Worm (Caenorhabditis elegans) whole organism, L4 larva: ENCODE results near the gene C25E10.10.

ENCODE experiments used
- D1046.2 ChIP-seq: fragments of 200-800 bp; sonication (Bioruptor generic); IDR thresholded peaks from 2 replicates; pipeline ENCODE4 v1.3.6; 2022; ENCODE audit warnings: missing genetic modification characterization, missing compliant biosample characterization
- F10B5.3 ChIP-seq: sonication (generic microtip); optimal IDR thresholded peaks from 2 replicates; lab custom pipeline; 2016; ENCODE audit warnings: mild to moderate bottlenecking, missing genetic modification characterization, missing compliant biosample characterization
- F49E8.2 ChIP-seq: sonication (generic microtip); optimal IDR thresholded peaks from 2 replicates; lab custom pipeline; 2016; ENCODE audit warnings: missing compliant biosample characterization, mild to moderate bottlenecking, missing genetic modification characterization, borderline replicate concordance
- Y105C5A.15 ChIP-seq: fragments of 200-800 bp; sonication (Bioruptor generic); IDR thresholded peaks from 2 replicates; pipeline ENCODE4 v1.3.6; 2022; ENCODE audit warnings: missing genetic modification characterization, missing compliant biosample characterization
- Y48G9A.11 ChIP-seq: fragments of 200-800 bp; sonication (Bioruptor generic); IDR thresholded peaks from 2 replicates; pipeline ENCODE4 v1.3.6; 2022; ENCODE audit warnings: missing genetic modification reagents, missing genetic modification characterization, missing compliant biosample characterization
- Y75B8A.6 ChIP-seq: fragments of 200-800 bp; sonication (Bioruptor generic); IDR thresholded peaks from 2 replicates; pipeline ENCODE4 v1.3.6; 2022; ENCODE audit warnings: missing genetic modification reagents, missing genetic modification characterization, missing compliant biosample characterization
- aha-1 ChIP-seq: fragments of 150-350 bp; peaks from one replicate; lab custom pipeline; 2014; ENCODE audit warnings: missing biosample characterization, missing genetic modification characterization
- ama-1 ChIP-seq: fragments of 150-350 bp; optimal IDR thresholded peaks from 2 replicates; lab custom pipeline; 2014; ENCODE audit warnings: inconsistent platforms, mixed read lengths
- arid-1 ChIP-seq: fragments of 200-800 bp; sonication (Bioruptor generic); conservative IDR thresholded peaks from 2 replicates; pipeline ENCODE4 v1.3.6; 2022; ENCODE audit warnings: missing genetic modification reagents, missing genetic modification characterization, missing compliant biosample characterization
- ceh-20 ChIP-seq: fragments of 200-800 bp; sonication (Bioruptor generic); IDR thresholded peaks from 2 replicates; pipeline ENCODE4 v1.3.6; 2022; ENCODE audit warnings: missing genetic modification reagents, missing genetic modification characterization, missing compliant biosample characterization
- ceh-28 ChIP-seq: fragments of 150-350 bp; optimal IDR thresholded peaks from 2 replicates; lab custom pipeline; 2014; ENCODE audit warnings: missing biosample characterization, missing genetic modification reagents, missing genetic modification characterization
- cey-2 ChIP-seq: sonication (generic microtip); optimal IDR thresholded peaks from 3 replicates; lab custom pipeline; 2017; ENCODE audit warnings: missing genetic modification characterization, mild to moderate bottlenecking, missing compliant biosample characterization, antibody characterized with exemption, borderline replicate concordance; ENCODE audit not compliant: insufficient read depth
- ctbp-1 ChIP-seq: fragments of 200-800 bp; sonication (Bioruptor generic); IDR thresholded peaks from 2 replicates; pipeline ENCODE4 v1.3.6; 2022; ENCODE audit warnings: missing genetic modification reagents, missing genetic modification characterization, missing compliant biosample characterization
- daf-12 ChIP-seq: fragments of 150-350 bp; optimal IDR thresholded peaks from 2 replicates; lab custom pipeline; 2014; ENCODE audit warnings: missing biosample characterization, missing genetic modification reagents, missing genetic modification characterization
- daf-16 ChIP-seq, 3 experiments: sonication (generic microtip); optimal IDR thresholded peaks; 2 replicates each; lab custom pipeline; 2016 to 2017; ENCODE audit warnings: missing genetic modification characterization in 3 of 3, missing genetic modification reagents in 3 of 3, mild to moderate bottlenecking in 2 of 3, missing compliant biosample characterization in 2 of 3, missing biosample characterization in 1 of 3, moderate library complexity in 1 of 3
- daf-8 ChIP-seq: fragments of 200-800 bp; sonication (Bioruptor generic); IDR thresholded peaks from 2 replicates; pipeline ENCODE4 v1.3.6; 2022; ENCODE audit warnings: missing genetic modification characterization, missing compliant biosample characterization
- dmd-6 ChIP-seq: fragments of 200-800 bp; sonication (Bioruptor generic); IDR thresholded peaks from 2 replicates; pipeline ENCODE4 v1.3.6; 2022; ENCODE audit warnings: missing genetic modification reagents, missing genetic modification characterization, missing compliant biosample characterization
- dmd-9 ChIP-seq: fragments of 200-800 bp; sonication (Bioruptor generic); IDR thresholded peaks from 2 replicates; pipeline ENCODE4 v1.3.6; 2022; ENCODE audit warnings: missing genetic modification reagents, missing genetic modification characterization, missing compliant biosample characterization
- dve-1 ChIP-seq: sonication (generic microtip); optimal IDR thresholded peaks from 2 replicates; lab custom pipeline; 2017; ENCODE audit warnings: antibody characterized with exemption, mild to moderate bottlenecking, missing genetic modification characterization, missing compliant biosample characterization; ENCODE audit not compliant: insufficient read depth
- egl-27 ChIP-seq: sonication (generic microtip); optimal IDR thresholded peaks from 3 replicates; lab custom pipeline; 2017; ENCODE audit warnings: missing biosample characterization, missing genetic modification reagents, missing genetic modification characterization
- hlh-11 ChIP-seq: fragments of 200-800 bp; sonication (Bioruptor generic); optimal IDR thresholded peaks from 2 replicates; lab custom pipeline; 2018; ENCODE audit warnings: mild to moderate bottlenecking, missing genetic modification characterization, missing compliant biosample characterization
- jun-1 ChIP-seq: fragments of 150-350 bp; optimal IDR thresholded peaks from 2 replicates; lab custom pipeline; 2014; ENCODE audit warnings: missing biosample characterization, missing genetic modification reagents, missing genetic modification characterization
- lin-1 ChIP-seq: fragments of 200-800 bp; sonication (Bioruptor generic); IDR thresholded peaks from 2 replicates; pipeline ENCODE4 v1.3.6; 2022; ENCODE audit warnings: missing genetic modification reagents, missing genetic modification characterization, missing compliant biosample characterization
- lin-29 ChIP-seq: fragments of 200-800 bp; sonication (Bioruptor generic); IDR thresholded peaks from 2 replicates; pipeline ENCODE4 v1.3.6; 2022; ENCODE audit warnings: missing genetic modification reagents, missing genetic modification characterization, missing compliant biosample characterization
- lir-3 ChIP-seq: sonication (generic microtip); optimal IDR thresholded peaks from 2 replicates; lab custom pipeline; 2016; ENCODE audit warnings: mild to moderate bottlenecking, missing genetic modification characterization, missing compliant biosample characterization
- lsy-2 ChIP-seq, 2 experiments: fragments of 150-350 bp in 1 of 2; sonication (generic microtip) in 1 of 2; optimal IDR thresholded peaks; 2 replicates each; lab custom pipeline; 2014 to 2017; ENCODE audit warnings: missing biosample characterization in 2 of 2, missing genetic modification characterization in 2 of 2
- madf-5 ChIP-seq, 2 experiments: fragments of 200-800 bp; sonication (Bioruptor generic); IDR thresholded peaks; 2 replicates each; pipeline ENCODE4 v1.3.6; 2022; ENCODE audit warnings: missing compliant biosample characterization in 2 of 2, missing genetic modification characterization in 2 of 2
- madf-9 ChIP-seq: fragments of 200-800 bp; sonication (Bioruptor generic); conservative IDR thresholded peaks from 2 replicates; pipeline ENCODE4 v1.3.6; 2022; ENCODE audit warnings: missing genetic modification reagents, missing genetic modification characterization, missing compliant biosample characterization
- mdt-29 ChIP-seq: fragments of 200-800 bp; sonication (Bioruptor generic); IDR thresholded peaks from 2 replicates; pipeline ENCODE4 v1.3.6; 2022; ENCODE audit warnings: missing genetic modification reagents, missing genetic modification characterization, missing compliant biosample characterization
- mep-1 ChIP-seq: fragments of 150-350 bp; sonication (generic microtip); optimal IDR thresholded peaks from 3 replicates; lab custom pipeline; 2014; ENCODE audit warnings: missing biosample characterization, missing genetic modification characterization
- mxl-2 ChIP-seq: fragments of 200-800 bp; sonication (Bioruptor generic); conservative IDR thresholded peaks from 2 replicates; pipeline ENCODE4 v1.3.6; 2022; ENCODE audit warnings: missing genetic modification reagents, missing genetic modification characterization, missing compliant biosample characterization
- nhr-10 ChIP-seq: fragments of 150-350 bp; optimal IDR thresholded peaks from 2 replicates; lab custom pipeline; 2014; ENCODE audit warnings: missing biosample characterization, missing genetic modification characterization
- nhr-237 ChIP-seq: sonication (generic microtip); optimal IDR thresholded peaks from 2 replicates; lab custom pipeline; 2017; ENCODE audit warnings: missing biosample characterization, missing genetic modification characterization
- nhr-28 ChIP-seq: fragments of 150-350 bp; optimal IDR thresholded peaks from 2 replicates; lab custom pipeline; 2014; ENCODE audit warnings: missing biosample characterization, missing genetic modification characterization
- nhr-41 ChIP-seq: fragments of 200-800 bp; sonication (Bioruptor generic); IDR thresholded peaks from 2 replicates; pipeline ENCODE4 v1.3.6; 2022; ENCODE audit warnings: missing genetic modification reagents, missing genetic modification characterization, missing compliant biosample characterization
- pha-4 ChIP-seq, 2 experiments: fragments of 150-350 bp in 1 of 2; fragments of 200-800 bp in 1 of 2; sonication (Bioruptor generic) in 1 of 2; IDR thresholded peaks in 1 of 2; optimal IDR thresholded peaks in 1 of 2; 2 replicates each; pipeline versions ENCODE4 v1.3.6 to Lab custom; 2014 to 2022; ENCODE audit warnings: missing genetic modification characterization in 2 of 2, missing genetic modification reagents in 2 of 2, missing biosample characterization in 1 of 2, missing compliant biosample characterization in 1 of 2
- php-3 ChIP-seq: fragments of 200-800 bp; sonication (Bioruptor generic); IDR thresholded peaks from 2 replicates; pipeline ENCODE4 v1.3.6; 2022; ENCODE audit warnings: missing genetic modification reagents, missing genetic modification characterization, missing compliant biosample characterization
- pqm-1 ChIP-seq: sonication (generic microtip); optimal IDR thresholded peaks from 2 replicates; lab custom pipeline; 2017; ENCODE audit warnings: missing biosample characterization, missing genetic modification characterization
- set-16 ChIP-seq: fragments of 200-800 bp; sonication (Bioruptor generic); IDR thresholded peaks from 2 replicates; pipeline ENCODE4 v1.3.6; 2022; ENCODE audit warnings: missing genetic modification reagents, missing genetic modification characterization, missing compliant biosample characterization
- unc-130 ChIP-seq: sonication (generic microtip); optimal IDR thresholded peaks from 2 replicates; lab custom pipeline; 2016; ENCODE audit warnings: missing genetic modification reagents, missing genetic modification characterization, missing compliant biosample characterization
- unc-39 ChIP-seq: sonication (generic microtip); optimal IDR thresholded peaks from 2 replicates; lab custom pipeline; 2017; ENCODE audit warnings: missing biosample characterization, missing genetic modification characterization
- unc-62 ChIP-seq, 3 experiments: fragments of 150-350 bp in 1 of 3; sonication (generic microtip); optimal IDR thresholded peaks in 2 of 3; peaks in 1 of 3; 1 replicate in 1 of 3; 2 replicates in 2 of 3; lab custom pipeline; 2014 to 2017; ENCODE audit warnings: missing biosample characterization in 3 of 3, missing genetic modification characterization in 3 of 3, missing genetic modification reagents in 3 of 3, missing genotype in 1 of 3
- ztf-11 ChIP-seq: fragments of 150-350 bp; optimal IDR thresholded peaks from 2 replicates; lab custom pipeline; 2014; ENCODE audit warnings: missing biosample characterization, missing genetic modification characterization
- ztf-7 ChIP-seq: fragments of 150-350 bp; optimal IDR thresholded peaks from 2 replicates; lab custom pipeline; 2014; ENCODE audit warnings: missing biosample characterization, missing genetic modification characterization

The C25E10.10 gene

DNA sequence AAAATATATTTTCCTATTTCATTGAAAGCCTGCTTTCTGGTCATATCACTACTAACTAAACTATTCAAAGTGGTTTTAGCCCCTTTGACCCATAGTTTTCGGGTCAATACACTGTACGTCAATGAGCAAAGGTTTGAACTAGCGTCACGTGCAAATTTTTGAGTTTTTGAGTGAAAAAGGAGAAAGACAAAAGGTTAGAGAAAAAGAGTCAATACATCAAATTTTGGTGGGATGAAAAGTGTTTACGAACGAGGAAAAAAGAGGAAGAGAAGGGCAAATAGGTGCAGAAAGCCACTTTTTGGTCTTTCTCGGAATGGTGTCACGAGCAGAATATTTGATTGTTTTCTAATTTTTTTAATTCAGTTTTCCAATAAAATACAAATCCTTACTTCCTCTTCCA lies 19.7 kb upstream of the C25E10.10 start (continued):
- TF ChIP-seq lin-1 (GFP tag; lab: Robert Waterston, UW) (no peak), madf-5 (GFP tag; IDR thresholded peaks at IDR 0.05; lab: Robert Waterston, UW) (no peak), Y75B8A.6 (GFP tag; lab: Robert Waterston, UW) (no peak), unc-39 (tag; lab: Kevin White, UChicago) (no peak), F10B5.3 (tag; lab: Kevin White, UChicago) (no peak), arid-1 (no peak), egl-27 (tag; lab: Kevin White, UChicago) (no peak), dmd-6 (GFP tag; lab: Robert Waterston, UW) (peak; percentile 31), ceh-20 (GFP tag; lab: Robert Waterston, UW) (no peak), lsy-2 (tag; optimal IDR thresholded peaks at IDR 0.05; lab: Kevin White, UChicago) (peak in 1 of 2 experiments; percentile 25), lir-3 (tag; lab: Kevin White, UChicago) (no peak), unc-62 (GFP tag; optimal IDR thresholded peaks at IDR 0.05 in 1 of 2; lab: Kevin White, UChicago) (no peak), unc-62 (tag; optimal IDR thresholded peaks at IDR 0.05; lab: Kevin White, UChicago) (no peak), unc-130 (GFP tag; lab: Kevin White, UChicago) (no peak), ceh-28 (tag; lab: Kevin White, UChicago) (no peak), Y105C5A.15 (GFP tag; lab: Robert Waterston, UW) (no peak), F49E8.2 (tag; lab: Kevin White, UChicago) (no peak), dve-1 (peak; percentile 15), nhr-28 (tag; lab: Kevin White, UChicago) (peak; percentile 25), nhr-41 (GFP tag; lab: Robert Waterston, UW) (no peak), nhr-237 (tag; lab: Kevin White, UChicago) (no peak), ama-1 (no peak), mdt-29 (no peak), cey-2 (tag; lab: Kevin White, UChicago) (no peak), ctbp-1 (GFP tag; lab: Robert Waterston, UW) (no peak), pha-4 (GFP tag; IDR thresholded peaks at IDR 0.05; lab: Robert Waterston, UW) (0 out of 2 replicates have a peak, but pooled peaks have one; percentile 35), pha-4 (tag; optimal IDR thresholded peaks at IDR 0.05; lab: Kevin White, UChicago) (no peak), daf-16 (GFP tag; optimal IDR thresholded peaks at IDR 0.05; lab: Kevin White, UChicago) (no peak), daf-16 (tag; optimal IDR thresholded peaks at IDR 0.05; lab: Kevin White, UChicago) (peak; percentile 59), ztf-11 (tag; lab: Kevin White, UChicago) (no peak), dmd-9 (GFP tag; lab: Robert Waterston, UW) (no peak), ztf-7 (tag; lab: Kevin White, UChicago) (no peak), mxl-2 (GFP tag; lab: Robert Waterston, UW) (no peak), daf-12 (tag; lab: Kevin White, UChicago) (no peak), php-3 (no peak), madf-9 (GFP tag; lab: Robert Waterston, UW) (no peak), Y48G9A.11 (GFP tag; lab: Robert Waterston, UW) (no peak), D1046.2 (GFP tag; lab: Robert Waterston, UW) (no peak), aha-1 (tag; lab: Kevin White, UChicago) (no peak), jun-1 (tag; lab: Kevin White, UChicago) (no peak), hlh-11 (tag; lab: Kevin White, UChicago) (peak; percentile 35), nhr-10 (tag; lab: Kevin White, UChicago) (no peak), daf-8 (GFP tag; lab: Robert Waterston, UW) (no peak), lin-29 (GFP tag; lab: Robert Waterston, UW) (no peak), mep-1 (tag; lab: Kevin White, UChicago) (no peak), pqm-1 (tag; lab: Kevin White, UChicago) (no peak), set-16 (no peak)
- TF ChIP-seq, all 104 proteins: peak for 9
